Fruit fly (Drosophila melanogaster) whole organism, pupa: ENCODE data around the gene CG10479.

ENCODE experiments used
- EcR ChIP-seq: fragments of 200-800 bp; sonication (Bioruptor generic); optimal IDR thresholded peaks from 3 replicates; lab custom pipeline; 2019; ENCODE audit warnings: missing biosample characterization, missing genetic modification characterization, mild to moderate bottlenecking, moderate library complexity, missing genetic modification reagents
- gl ChIP-seq: fragments of 200-800 bp; sonication (Bioruptor generic); optimal IDR thresholded peaks from 2 replicates; lab custom pipeline; 2018; ENCODE audit warnings: missing biosample characterization, mild to moderate bottlenecking, missing genetic modification characterization

DNA sequence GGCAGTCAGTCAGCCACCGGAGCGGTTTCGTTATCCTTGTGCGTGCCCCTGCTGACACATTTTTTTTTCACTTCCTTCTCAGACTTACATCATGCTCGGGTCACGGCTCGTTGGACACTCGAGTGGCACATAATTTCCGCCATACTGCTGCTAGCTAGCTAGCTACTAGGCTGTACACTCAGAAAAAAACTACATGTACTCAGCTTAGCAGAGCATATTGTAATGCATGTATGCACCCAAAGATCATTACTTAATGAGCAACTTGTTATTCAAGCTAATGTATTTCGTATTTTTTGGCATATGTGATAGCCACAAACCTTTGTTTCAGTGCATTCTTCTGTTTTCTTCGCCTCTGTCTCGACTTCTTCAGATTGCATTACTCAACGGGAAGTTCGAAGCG lies 11.4 kb downstream of the CG10479 start:
- no peak for TF ChIP-seq gl (tag; lab: Kevin White, UChicago)
- no peak for TF ChIP-seq EcR (GFP tag; lab: Kevin White, UChicago)
